Fruit fly (Drosophila melanogaster) whole organism, embryonic: ENCODE results near the gene Tasp1.

Experiments
- Adf1 ChIP-seq: fragments of 200-800 bp; sonication (Bioruptor generic); IDR thresholded peaks from 2 replicates; pipeline ENCODE4 v1.3.6; 2022; ENCODE audit warnings: missing biosample characterization, missing genetic modification characterization
- Aef1 ChIP-seq: fragments of 200-800 bp; sonication (Bioruptor generic); IDR thresholded peaks from 3 replicates; pipeline ENCODE4 v1.3.6; 2022; ENCODE audit warnings: missing biosample characterization, missing genetic modification characterization
- CG10543 ChIP-seq: fragments of 200-800 bp; sonication (Bioruptor generic); optimal IDR thresholded peaks from 3 replicates; lab custom pipeline; 2017; ENCODE audit warnings: missing biosample characterization, mild to moderate bottlenecking, missing genetic modification characterization, moderate library complexity
- CG11695 ChIP-seq: fragments of 200-800 bp; sonication (Bioruptor generic); IDR thresholded peaks from 3 replicates; pipeline ENCODE4 v1.3.6; 2022; ENCODE audit warnings: missing biosample characterization, missing genetic modification characterization
- CG12219 ChIP-seq: fragments of 200-800 bp; sonication (Bioruptor generic); optimal IDR thresholded peaks from 3 replicates; lab custom pipeline; 2018; ENCODE audit warnings: missing biosample characterization, mild to moderate bottlenecking, missing genetic modification characterization
- CG12769 ChIP-seq: fragments of 200-800 bp; sonication (Bioruptor generic); optimal IDR thresholded peaks from 2 replicates; lab custom pipeline; 2019; ENCODE audit warnings: missing biosample characterization, mild to moderate bottlenecking, missing genetic modification characterization, moderate library complexity
- CG13624 ChIP-seq: fragments of 200-800 bp; sonication (Bioruptor generic); optimal IDR thresholded peaks from 2 replicates; lab custom pipeline; 2016; ENCODE audit warnings: missing biosample characterization, missing genetic modification characterization
- CG13894 ChIP-seq: fragments of 200-800 bp; sonication (Bioruptor generic); optimal IDR thresholded peaks from 3 replicates; lab custom pipeline; 2018; ENCODE audit warnings: missing biosample characterization, mild to moderate bottlenecking, missing genetic modification characterization, moderate library complexity
- CG14441 ChIP-seq: fragments of 200-800 bp; sonication (Bioruptor generic); IDR thresholded peaks from 2 replicates; pipeline ENCODE4 v1.3.6; 2022; ENCODE audit warnings: missing biosample characterization, missing genetic modification characterization
- CG14860 ChIP-seq: fragments of 200-800 bp; sonication (Bioruptor generic); IDR thresholded peaks from 3 replicates; pipeline ENCODE4 v1.3.6; 2022; ENCODE audit warnings: missing biosample characterization, missing genetic modification characterization; ENCODE audit not compliant: partially characterized antibody
- CG15601 ChIP-seq: fragments of 200-800 bp; sonication (Bioruptor generic); optimal IDR thresholded peaks from 3 replicates; lab custom pipeline; 2019; ENCODE audit warnings: missing biosample characterization, mild to moderate bottlenecking, missing genetic modification characterization, moderate library complexity
- CG1603 ChIP-seq: fragments of 200-800 bp; sonication (Bioruptor generic); optimal IDR thresholded peaks from 2 replicates; lab custom pipeline; 2019; ENCODE audit warnings: missing biosample characterization, mild to moderate bottlenecking, missing genetic modification characterization, moderate library complexity
- CG18599 ChIP-seq: fragments of 200-800 bp; sonication (Bioruptor generic); optimal IDR thresholded peaks from 3 replicates; lab custom pipeline; 2017; ENCODE audit warnings: missing biosample characterization, missing genetic modification characterization, mild to moderate bottlenecking, moderate library complexity, missing genetic modification reagents
- CG32772 ChIP-seq: fragments of 200-800 bp; sonication (Bioruptor generic); IDR thresholded peaks from 2 replicates; pipeline ENCODE4 v1.3.6; 2022; ENCODE audit warnings: missing biosample characterization, missing genetic modification characterization
- CG34224 ChIP-seq: fragments of 200-800 bp; sonication (Bioruptor generic); IDR thresholded peaks from 3 replicates; pipeline ENCODE4 v1.3.6; 2022; ENCODE audit warnings: missing biosample characterization, missing genetic modification characterization; ENCODE audit not compliant: partially characterized antibody
- CG34422 ChIP-seq: fragments of 200-800 bp; sonication (Bioruptor generic); IDR thresholded peaks from 3 replicates; pipeline ENCODE4 v1.3.6; 2022; ENCODE audit warnings: missing biosample characterization, missing genetic modification characterization
- CG4360 ChIP-seq: fragments of 200-800 bp; sonication (Bioruptor generic); IDR thresholded peaks from 2 replicates; pipeline ENCODE4 v1.3.6; 2022; ENCODE audit warnings: missing biosample characterization, missing genetic modification characterization
- CG4707 ChIP-seq: fragments of 200-800 bp; sonication (Bioruptor generic); optimal IDR thresholded peaks from 2 replicates; lab custom pipeline; 2018; ENCODE audit warnings: missing biosample characterization, mild to moderate bottlenecking, missing genetic modification characterization, moderate library complexity
- CG5245 ChIP-seq: fragments of 200-800 bp; sonication (Bioruptor generic); optimal IDR thresholded peaks from 3 replicates; lab custom pipeline; 2016; ENCODE audit warnings: missing biosample characterization, missing genetic modification characterization
- CG7357 ChIP-seq: fragments of 200-800 bp; sonication (Bioruptor generic); IDR thresholded peaks from 3 replicates; pipeline ENCODE4 v1.3.6; 2022; ENCODE audit warnings: missing biosample characterization, missing genetic modification characterization
- CG7987 ChIP-seq: fragments of 200-800 bp; sonication (Bioruptor generic); optimal IDR thresholded peaks from 2 replicates; lab custom pipeline; 2018; ENCODE audit warnings: missing biosample characterization, mild to moderate bottlenecking, missing genetic modification characterization, moderate library complexity
- CG8290 ChIP-seq, 3 experiments: fragments of 200-800 bp; sonication (Bioruptor generic); optimal IDR thresholded peaks; 2 replicates each; lab custom pipeline; 2016 to 2019; ENCODE audit warnings: missing biosample characterization in 3 of 3, missing genetic modification characterization in 3 of 3, mild to moderate bottlenecking in 2 of 3, moderate library complexity in 1 of 3
- D19A ChIP-seq: fragments of 200-800 bp; optimal IDR thresholded peaks from 3 replicates; lab custom pipeline; 2019; ENCODE audit warnings: missing biosample characterization, mild to moderate bottlenecking, missing genetic modification characterization, moderate library complexity
- Dll ChIP-seq: fragments of 200-800 bp; sonication (Bioruptor generic); IDR thresholded peaks from 4 replicates; pipeline ENCODE4 v1.3.6; 2022; ENCODE audit warnings: missing biosample characterization, missing genetic modification characterization; ENCODE audit not compliant: partially characterized antibody
- Doc3 ChIP-seq: fragments of 200-800 bp; sonication (Bioruptor generic); IDR thresholded peaks from 3 replicates; pipeline ENCODE4 v1.3.6; 2022; ENCODE audit warnings: missing biosample characterization, missing genetic modification characterization; ENCODE audit not compliant: partially characterized antibody
- Drgx ChIP-seq: fragments of 200-800 bp; sonication (Bioruptor generic); IDR thresholded peaks from 2 replicates; pipeline ENCODE4 v1.3.6; 2022; ENCODE audit warnings: missing biosample characterization, missing genetic modification characterization
- HLHmδ ChIP-seq: fragments of 200-800 bp; sonication (Bioruptor generic); optimal IDR thresholded peaks from 2 replicates; lab custom pipeline; 2018; ENCODE audit warnings: missing biosample characterization, mild to moderate bottlenecking, missing genetic modification characterization, moderate library complexity
- Hr78 ChIP-seq, 2 experiments: fragments of 200-800 bp in 1 of 2; fragments of >200 bp in 1 of 2; sonication (Bioruptor generic) in 1 of 2; optimal IDR thresholded peaks; 2 replicates each; lab custom pipeline; 2017 to 2019; ENCODE audit warnings: missing biosample characterization in 2 of 2, missing genetic modification characterization in 2 of 2, mild to moderate bottlenecking in 1 of 2, moderate library complexity in 1 of 2
- MESR4 ChIP-seq: fragments of 200-800 bp; sonication (Bioruptor generic); optimal IDR thresholded peaks from 2 replicates; lab custom pipeline; 2018; ENCODE audit warnings: missing biosample characterization, mild to moderate bottlenecking, missing genetic modification characterization, moderate library complexity
- Myb ChIP-seq: fragments of 200-800 bp; sonication (Bioruptor generic); optimal IDR thresholded peaks from 2 replicates; lab custom pipeline; 2016; ENCODE audit warnings: missing biosample characterization, missing genetic modification characterization
- Poxn ChIP-seq: fragments of 200-800 bp; sonication (Bioruptor generic); IDR thresholded peaks from 2 replicates; pipeline ENCODE4 v1.3.6; 2022; ENCODE audit warnings: missing biosample characterization, missing genetic modification characterization
- Stat92E ChIP-seq, 3 experiments: fragments of >200 bp in 2 of 3; fragments of 200-800 bp in 1 of 3; sonication (Bioruptor generic) in 1 of 3; optimal IDR thresholded peaks; 2 replicates each; lab custom pipeline; 2017 to 2019; ENCODE audit warnings: missing biosample characterization in 3 of 3, missing genetic modification characterization in 3 of 3, mild to moderate bottlenecking in 1 of 3, moderate library complexity in 1 of 3
- Xrp1 ChIP-seq: fragments of 200-800 bp; sonication (Bioruptor generic); IDR thresholded peaks from 2 replicates; pipeline ENCODE4 v1.3.6; 2022; ENCODE audit warnings: missing biosample characterization, missing genetic modification characterization
- aop ChIP-seq: fragments of 200-800 bp; sonication (Bioruptor generic); IDR thresholded peaks from 2 replicates; pipeline ENCODE4 v1.3.6; 2022; ENCODE audit warnings: missing biosample characterization, missing genetic modification characterization
- grau ChIP-seq: fragments of 200-800 bp; optimal IDR thresholded peaks from 3 replicates; lab custom pipeline; 2019; ENCODE audit warnings: missing biosample characterization, mild to moderate bottlenecking, missing genetic modification characterization, moderate library complexity
- ken ChIP-seq: fragments of 200-800 bp; sonication (Bioruptor generic); IDR thresholded peaks from 3 replicates; pipeline ENCODE4 v1.3.6; 2022; ENCODE audit warnings: missing biosample characterization, missing genetic modification characterization
- lmd ChIP-seq: fragments of 200-800 bp; sonication (Bioruptor generic); IDR thresholded peaks from 2 replicates; pipeline ENCODE4 v1.3.6; 2022; ENCODE audit warnings: missing biosample characterization, missing genetic modification characterization
- mld ChIP-seq: fragments of 200-800 bp; sonication (Bioruptor generic); IDR thresholded peaks from 3 replicates; pipeline ENCODE4 v1.3.6; 2022; ENCODE audit warnings: missing biosample characterization, missing genetic modification characterization; ENCODE audit not compliant: partially characterized antibody
- oc ChIP-seq: fragments of 200-800 bp; sonication (Bioruptor generic); optimal IDR thresholded peaks from 2 replicates; lab custom pipeline; 2018; ENCODE audit warnings: missing biosample characterization, mild to moderate bottlenecking, missing genetic modification characterization, moderate library complexity
- otp ChIP-seq: fragments of 200-800 bp; sonication (Bioruptor generic); IDR thresholded peaks from 3 replicates; pipeline ENCODE4, ENCODE4 v1.3.6; 2022; ENCODE audit warnings: missing biosample characterization, missing genetic modification characterization
- pfk ChIP-seq: fragments of 200-800 bp; sonication (Bioruptor generic); optimal IDR thresholded peaks from 2 replicates; lab custom pipeline; 2018; ENCODE audit warnings: missing biosample characterization, mild to moderate bottlenecking, missing genetic modification characterization, moderate library complexity
- schlank ChIP-seq: fragments of 200-800 bp; sonication (Bioruptor generic); optimal IDR thresholded peaks from 2 replicates; lab custom pipeline; 2018; ENCODE audit warnings: missing biosample characterization, mild to moderate bottlenecking, missing genetic modification characterization
- so ChIP-seq: fragments of 200-800 bp; sonication (Bioruptor generic); IDR thresholded peaks from 3 replicates; pipeline ENCODE4 v1.3.6; 2022; ENCODE audit warnings: missing biosample characterization, missing genetic modification characterization
- sob ChIP-seq: fragments of 200-800 bp; sonication (Bioruptor generic); IDR thresholded peaks from 2 replicates; pipeline ENCODE4 v1.3.6; 2022; ENCODE audit warnings: missing biosample characterization, missing genetic modification characterization
- sug ChIP-seq: fragments of 200-800 bp; optimal IDR thresholded peaks from 2 replicates; lab custom pipeline; 2019; ENCODE audit warnings: missing biosample characterization, mild to moderate bottlenecking, missing genetic modification characterization, moderate library complexity
- tgo ChIP-seq: fragments of 200-800 bp; sonication (Bioruptor generic); IDR thresholded peaks from 3 replicates; pipeline ENCODE4 v1.3.6; 2022; ENCODE audit warnings: missing biosample characterization, missing genetic modification characterization
- tin ChIP-seq: fragments of 200-800 bp; sonication (Bioruptor generic); optimal IDR thresholded peaks from 3 replicates; lab custom pipeline; 2016; ENCODE audit warnings: missing biosample characterization, missing genetic modification characterization

Gene Tasp1

DNA sequence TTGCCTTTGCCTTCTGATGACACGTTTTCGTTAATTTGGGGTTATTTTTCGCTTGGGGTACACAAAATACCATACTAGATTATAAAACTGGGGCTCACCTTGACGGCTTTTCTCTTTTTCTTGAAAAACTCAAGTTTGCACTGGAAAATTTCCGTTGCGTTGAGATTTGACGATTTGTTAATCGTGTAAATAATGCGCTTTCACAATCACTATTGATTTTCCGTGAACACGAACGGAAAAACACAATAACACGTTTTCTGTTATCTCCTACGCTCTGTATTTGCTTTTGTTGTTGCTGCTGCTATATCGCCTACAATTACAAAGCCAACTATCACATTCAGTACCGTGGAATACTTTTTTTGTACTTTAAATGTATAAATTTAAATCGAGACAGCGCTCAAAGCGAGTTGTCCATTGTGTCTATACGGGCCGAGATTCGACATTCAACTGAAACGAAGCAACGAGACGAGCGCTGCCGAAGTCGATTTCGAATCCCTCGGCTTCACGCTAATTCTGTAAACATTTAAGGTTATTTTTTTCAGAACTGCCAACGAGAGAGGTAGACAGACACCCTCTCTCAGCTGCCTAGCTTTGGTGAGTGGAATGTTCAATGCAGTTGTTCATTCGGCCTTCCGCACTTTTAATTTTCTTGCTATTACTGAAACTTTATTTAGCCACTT, 40.8 kb downstream of the Tasp1 start (continued):
- TF ChIP-seq CG12769 (tag; lab: Kevin White, UChicago): peak; percentile 78
- no peak for TF ChIP-seq CG11695 (GFP tag; lab: Robert Waterston, UW)
- TF ChIP-seq Adf1 (GFP tag; lab: Robert Waterston, UW): no peak
- TF ChIP-seq CG12219 (GFP tag; lab: Kevin White, UChicago): peak; percentile 34
- TF ChIP-seq otp (GFP tag; lab: Robert Waterston, UW): peak; percentile 55; the same call in 1 of the 3 replicates
- no peak for TF ChIP-seq Poxn
- TF ChIP-seq Doc3 (GFP tag; lab: Robert Waterston, UW): no peak
- no peak; the same call in 1 of the 2 replicates for TF ChIP-seq aop (GFP tag; lab: Robert Waterston, UW)
- peak; percentile 73 for TF ChIP-seq CG13894 (tag; lab: Kevin White, UChicago)
- no peak for TF ChIP-seq mld
- peak; percentile 56 for TF ChIP-seq sug
- TF ChIP-seq tin: no peak
- no peak for TF ChIP-seq CG14860
- TF ChIP-seq HLHmδ (GFP tag; lab: Kevin White, UChicago): peak; percentile 2
- TF ChIP-seq Stat92E (GFP tag; optimal IDR thresholded peaks at IDR 0.05; lab: Kevin White, UChicago): peak in 1 of 3 experiments; percentile 86
- no peak for TF ChIP-seq lmd (GFP tag; lab: Robert Waterston, UW)
- peak; percentile 5 for TF ChIP-seq schlank (tag; lab: Kevin White, UChicago)
- TF ChIP-seq MESR4 (GFP tag; lab: Kevin White, UChicago): peak; percentile 57
- TF ChIP-seq Myb: no peak
- peak; percentile 67; the same call in 1 of the 2 replicates for TF ChIP-seq sob (GFP tag; lab: Robert Waterston, UW)
- TF ChIP-seq CG10543: peak; percentile 89
- peak; percentile 44; the same call in 1 of the 3 replicates for TF ChIP-seq CG34422 (GFP tag; lab: Robert Waterston, UW)
- TF ChIP-seq CG32772: peak; percentile 6; the same call in 1 of the 2 replicates
- TF ChIP-seq CG34224 (GFP tag; lab: Robert Waterston, UW): peak; percentile 54
- TF ChIP-seq oc (tag; lab: Kevin White, UChicago): peak; percentile 81
- no peak for TF ChIP-seq Hr78 (GFP tag; optimal IDR thresholded peaks at IDR 0.05; lab: Kevin White, UChicago)
- peak; percentile 18 for TF ChIP-seq CG7987
- no peak for TF ChIP-seq CG7357 (GFP tag; lab: Robert Waterston, UW)
- TF ChIP-seq ken (GFP tag; lab: Robert Waterston, UW): no peak
- peak; percentile 11 for TF ChIP-seq CG4707
- peak; percentile 18 for TF ChIP-seq pfk (GFP tag; lab: Kevin White, UChicago)
- TF ChIP-seq tgo (GFP tag; lab: Robert Waterston, UW): peak; percentile 15; the same call in 1 of the 3 replicates
- TF ChIP-seq Aef1 (GFP tag; lab: Robert Waterston, UW): no peak
- no peak for TF ChIP-seq CG8290 (GFP tag; optimal IDR thresholded peaks at IDR 0.05; lab: Kevin White, UChicago)
- peak; percentile 30 to 84 for TF ChIP-seq CG8290 (tag; optimal IDR thresholded peaks at IDR 0.05; lab: Kevin White, UChicago)
- peak; percentile 51 for TF ChIP-seq CG4360 (GFP tag; lab: Robert Waterston, UW)
- TF ChIP-seq CG5245 (GFP tag; lab: Kevin White, UChicago): no peak
- TF ChIP-seq CG13624 (GFP tag; lab: Kevin White, UChicago): no peak
- peak; percentile 16 for TF ChIP-seq grau
- TF ChIP-seq Dll (GFP tag; lab: Robert Waterston, UW): 0 out of 4 replicates have a peak, but pooled peaks have one; percentile 20
- peak; percentile 37 for TF ChIP-seq CG18599
- peak; percentile 48 for TF ChIP-seq D19A (tag; lab: Kevin White, UChicago)
- TF ChIP-seq Xrp1: no peak; the same call in 1 of the 2 replicates
- peak; percentile 19 for TF ChIP-seq CG1603 (tag; lab: Kevin White, UChicago)
- peak; percentile 62 for TF ChIP-seq Drgx (GFP tag; lab: Robert Waterston, UW)
- peak; percentile 36; the same call in 1 of the 2 replicates for TF ChIP-seq CG14441
- peak; percentile 24; the same call in 1 of the 3 replicates for TF ChIP-seq so
- peak; percentile 28 for TF ChIP-seq CG15601 (tag; lab: Kevin White, UChicago)
